Worm (Caenorhabditis elegans): ENCODE results near the gene T13C5.10.

The T13C5.10 gene

ce11 chrX:6184709-6185108 is 3.2 kb upstream of the T13C5.10 start, which contains the start of gene T13C5.2:
Gene T13C5.2, plus strand, starts transcription at chrX:6185009.
- TF ChIP-seq unc-62 (GFP tag; optimal IDR thresholded peaks at IDR 0.05): no peak

DNA sequence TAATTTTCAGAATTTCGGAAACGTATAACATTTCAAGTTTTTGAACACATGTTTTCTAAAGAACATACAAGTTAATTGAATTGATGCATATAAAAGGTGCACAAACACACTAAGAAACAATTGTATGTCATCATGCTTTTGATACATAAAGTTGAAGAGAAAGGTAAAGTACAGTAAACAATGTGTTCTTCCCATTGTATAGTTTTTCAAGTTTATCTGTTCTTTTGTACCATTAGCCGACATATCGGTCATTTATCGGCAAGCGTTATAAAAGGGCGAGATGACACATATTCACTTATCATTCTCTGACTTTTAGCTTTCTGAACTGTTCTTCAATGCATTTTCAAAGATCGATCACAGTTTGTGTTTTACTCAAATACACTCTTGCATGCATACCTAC is 2.0 kb downstream of the T13C5.10 start, which contains the start of gene T13C5.9:
Gene T13C5.9, plus strand, starts transcription at position 301 of the 400 bp plus-strand sequence.
- no peak for TF ChIP-seq unc-62 (GFP tag; optimal IDR thresholded peaks at IDR 0.05)

ce11 chrX:6194191-6194724 is 6.3 kb downstream of the T13C5.10 start, which contains the start of gene ceh-54:
Gene ceh-54, minus strand, starts transcription at chrX:6194241.
- no peak for TF ChIP-seq unc-62 (GFP tag; optimal IDR thresholded peaks at IDR 0.05)

ce11 chrX:6196627-6197026 is 8.7 kb downstream of the T13C5.10 start, which contains the start of gene daf-9:
Gene daf-9, plus strand, starts transcription at chrX:6196927.
- TF ChIP-seq unc-62 (GFP tag; optimal IDR thresholded peaks at IDR 0.05): no peak

DNA sequence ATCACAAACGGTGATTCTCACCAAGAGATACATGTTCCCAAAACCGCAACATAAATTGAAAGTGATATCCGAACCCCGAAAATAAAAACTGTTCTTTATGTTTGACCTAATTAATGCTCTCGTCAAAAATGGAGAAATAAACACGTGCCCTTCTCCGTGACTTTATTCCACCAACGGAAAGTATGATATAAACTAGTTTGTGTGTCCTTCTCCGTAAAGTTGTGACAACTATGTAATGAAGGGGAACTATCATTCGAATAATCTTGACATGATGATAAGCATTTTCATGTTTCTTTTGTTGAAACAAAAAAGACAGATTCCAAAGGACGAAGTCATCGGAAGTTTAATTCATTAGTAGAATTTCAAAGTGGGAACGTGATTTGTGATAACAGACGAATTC is 13.6 kb downstream of the T13C5.10 start:
- no peak for TF ChIP-seq unc-62 (GFP tag; optimal IDR thresholded peaks at IDR 0.05)

ce11 chrX:6202809-6203208 is 14.9 kb downstream of the T13C5.10 start:
- no peak for TF ChIP-seq unc-62 (GFP tag; optimal IDR thresholded peaks at IDR 0.05)

DNA sequence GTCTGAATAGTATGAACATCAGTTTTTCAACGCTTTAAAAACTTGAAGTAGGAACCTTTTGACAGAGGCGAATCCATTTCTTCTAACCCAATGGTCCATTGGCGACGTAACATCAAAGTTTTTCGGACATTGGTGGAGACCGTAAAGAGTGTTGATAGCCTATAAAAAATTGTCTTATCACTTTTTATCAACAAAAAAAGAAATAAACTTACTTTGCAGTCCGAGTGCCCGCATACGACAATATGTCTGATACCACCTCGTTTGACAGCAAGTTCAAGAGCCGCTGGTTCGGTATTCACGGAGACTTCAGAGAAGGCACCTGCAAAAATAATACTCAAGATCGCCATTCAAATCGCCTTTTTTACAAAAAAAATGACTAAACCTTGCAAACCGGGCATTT is 15.4 kb downstream of the T13C5.10 start:
- TF ChIP-seq unc-62 (GFP tag; optimal IDR thresholded peaks at IDR 0.05): no peak

- TF ChIP-seq unc-62 (GFP tag; optimal IDR thresholded peaks at IDR 0.05): no peak
These were observed 16.8 kb downstream of the T13C5.10 start, which contains the start of gene bca-1 for ce11 chrX:6204696-6205232. Gene bca-1, minus strand, starts transcription at chrX:6204746.

ce11 chrX:6205325-6205724 is 17.4 kb downstream of the T13C5.10 start:
- TF ChIP-seq unc-62 (GFP tag; optimal IDR thresholded peaks at IDR 0.05): no peak

DNA sequence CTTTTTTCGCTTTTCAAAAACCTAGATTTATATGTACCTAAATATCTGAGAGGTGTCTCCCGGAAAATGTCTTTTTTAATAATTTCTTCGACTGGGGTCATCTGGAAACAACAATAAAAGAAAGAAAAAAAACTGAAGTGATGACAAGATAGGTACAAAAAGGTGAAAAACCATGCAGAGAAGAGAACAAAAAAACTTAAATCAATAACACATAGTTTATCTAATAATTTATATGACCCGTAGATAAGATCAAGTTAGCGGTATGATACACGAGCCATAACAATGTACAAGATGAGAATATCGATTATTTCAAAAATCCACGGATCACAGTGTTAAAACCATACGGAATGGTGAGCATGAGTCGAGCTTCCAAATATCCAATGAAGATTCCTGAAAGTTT is 18.4 kb downstream of the T13C5.10 start, which contains the start of gene mtp-18:
Gene mtp-18, minus strand, starts transcription at position 101 of the 400 bp plus-strand sequence.
- no peak for TF ChIP-seq unc-62 (GFP tag; optimal IDR thresholded peaks at IDR 0.05)

DNA sequence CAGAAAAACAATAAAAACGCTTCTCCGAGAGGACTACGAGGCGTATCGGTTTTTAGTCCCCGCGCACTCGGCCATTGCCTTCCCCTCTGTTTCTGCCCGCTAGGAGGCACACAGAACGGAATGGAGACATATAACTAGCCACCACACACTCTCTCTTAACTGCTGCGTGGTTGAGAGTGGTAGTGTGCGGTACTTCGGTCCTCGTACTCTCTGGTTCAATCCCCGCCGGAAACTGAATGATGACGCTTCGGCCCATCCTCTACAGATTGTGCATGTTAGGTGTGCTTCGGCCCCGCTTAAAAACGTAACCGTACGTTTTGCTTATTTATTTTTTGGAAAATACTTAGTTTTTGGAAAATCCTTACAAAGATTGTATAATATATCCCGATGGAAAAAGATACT is 19.7 kb downstream of the T13C5.10 start, which contains the start of gene T13C5.6:
Gene T13C5.6, minus strand, starts transcription at position 1 of the 402 bp plus-strand sequence.
- TF ChIP-seq unc-62 (GFP tag; optimal IDR thresholded peaks at IDR 0.05): no peak

DNA sequence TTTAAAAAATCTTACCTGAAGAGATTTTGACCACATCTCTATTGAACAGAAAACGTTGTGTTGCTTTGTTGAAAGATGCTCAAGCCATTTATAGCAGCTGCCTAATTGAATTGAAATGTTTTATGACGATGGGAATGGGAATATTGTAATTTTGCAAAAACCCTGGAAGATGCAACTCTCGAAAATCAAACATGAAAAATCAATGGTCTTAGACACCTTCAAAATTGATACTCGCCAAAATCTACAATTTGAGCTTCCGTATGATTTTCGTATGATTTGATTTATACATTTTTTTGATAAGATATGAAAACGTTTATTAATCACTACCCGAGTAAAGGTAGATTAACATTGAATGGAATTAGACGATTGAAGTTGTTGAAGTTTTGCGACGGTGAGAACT is 20.5 kb downstream of the T13C5.10 start, which contains the start of gene C14F11.7:
Gene C14F11.7, minus strand, starts transcription at position 101 of the 400 bp plus-strand sequence.
- TF ChIP-seq unc-62 (GFP tag; optimal IDR thresholded peaks at IDR 0.05): no peak

- no peak for TF ChIP-seq unc-62 (GFP tag; optimal IDR thresholded peaks at IDR 0.05)
These were observed 23.4 kb downstream of the T13C5.10 start for ce11 chrX:6211322-6211820.

- TF ChIP-seq unc-62 (GFP tag; optimal IDR thresholded peaks at IDR 0.05): no peak
These were observed 28.6 kb downstream of the T13C5.10 start, which contains the start of gene lrch-1 for ce11 chrX:6216551-6216950. Gene lrch-1, minus strand, starts transcription at chrX:6216651.

ce11 chrX:6219892-6220291 is 31.9 kb downstream of the T13C5.10 start:
- no peak for TF ChIP-seq unc-62 (GFP tag; optimal IDR thresholded peaks at IDR 0.05)

ce11 chrX:6221097-6221496 is 33.1 kb downstream of the T13C5.10 start:
- TF ChIP-seq unc-62 (GFP tag; optimal IDR thresholded peaks at IDR 0.05): no peak

ce11 chrX:6224841-6225240 is 36.9 kb downstream of the T13C5.10 start:
- TF ChIP-seq unc-62 (GFP tag; optimal IDR thresholded peaks at IDR 0.05): no peak
